Fruit fly (Drosophila melanogaster): ENCODE measurements around the gene CG43814.

CG43814 gene

DNA sequence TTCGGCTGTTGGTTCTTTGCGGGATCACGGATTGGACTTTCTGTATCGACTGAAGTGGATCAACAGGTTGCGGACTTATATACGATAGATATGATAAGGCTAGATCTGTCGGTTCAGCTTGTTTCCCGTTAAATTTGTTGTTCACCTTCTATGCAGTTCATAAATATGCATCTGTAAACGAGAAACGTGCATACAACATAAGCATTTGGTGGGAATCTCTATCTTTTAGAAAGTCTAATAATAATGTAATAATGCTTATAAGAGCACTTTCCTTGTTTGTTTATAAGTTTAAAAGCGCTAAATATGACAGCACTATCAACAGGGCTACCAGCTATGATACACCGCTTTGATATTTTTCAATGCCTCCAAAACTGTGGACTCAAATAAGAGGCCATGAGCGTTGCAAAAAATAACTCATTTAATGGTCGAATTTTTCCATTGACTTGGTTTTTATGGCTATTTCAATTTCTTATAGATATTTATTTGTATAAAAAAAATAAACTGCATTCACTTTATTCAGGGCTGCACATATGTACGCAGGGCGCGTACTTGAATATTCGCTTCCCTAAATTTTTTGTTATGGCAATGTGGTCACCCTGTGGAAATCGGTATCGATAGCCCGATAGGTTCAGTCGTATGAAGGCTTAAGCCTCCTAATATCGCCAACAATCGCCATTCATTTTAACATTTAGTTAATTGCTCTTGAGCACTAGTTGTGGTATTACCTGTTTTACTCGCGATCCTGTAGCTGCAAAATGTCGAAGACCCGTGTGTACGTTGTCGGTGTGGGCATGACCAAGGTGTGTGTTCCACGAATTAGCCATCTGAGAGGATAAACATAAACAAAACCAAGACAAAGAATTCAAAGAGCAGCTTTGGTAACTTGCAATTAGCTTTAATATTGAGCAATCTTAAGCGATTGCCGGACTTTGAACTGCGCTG lies 25.7 kb upstream of the CG43814 start, which contains the start of the genes CG17597 and ScpX (continued):
- TF ChIP-seq dsx (GFP tag; optimal IDR thresholded peaks at IDR 0.05; ENCODE audit: poor library complexity, severe bottlenecking) = peak; percentile 16
- no peak for TF ChIP-seq acj6 (GFP tag; optimal IDR thresholded peaks at IDR 0.05)
- no peak; the same call in 2 of the 3 replicates for TF ChIP-seq CG6163 (GFP tag; IDR thresholded peaks at IDR 0.05)
- no peak for TF ChIP-seq CG4318 (GFP tag; optimal IDR thresholded peaks at IDR 0.05)
- no peak for TF ChIP-seq Lpt (GFP tag; optimal IDR thresholded peaks at IDR 0.05)
- peak; percentile 47; the same call in 1 of the 2 replicates for TF ChIP-seq CG15336 (GFP tag; IDR thresholded peaks at IDR 0.05)
- peak; percentile 18 to 56 for TF ChIP-seq salr (GFP tag; optimal IDR thresholded peaks at IDR 0.05)
- peak; percentile 66 for TF ChIP-seq Eip75B (GFP tag; optimal IDR thresholded peaks at IDR 0.05)
- peak; percentile 55 for TF ChIP-seq CG3032 (tag; optimal IDR thresholded peaks at IDR 0.05)
- TF ChIP-seq CG8632 (GFP tag; optimal IDR thresholded peaks at IDR 0.05) = peak; percentile 11
- peak; percentile 71 for TF ChIP-seq Sox14 (GFP tag; optimal IDR thresholded peaks at IDR 0.05)
- TF ChIP-seq topi (GFP tag; optimal IDR thresholded peaks at IDR 0.05) = peak; percentile 52
- TF ChIP-seq dac (GFP tag; optimal IDR thresholded peaks at IDR 0.05) = peak; percentile 4
- TF ChIP-seq Eip93F (GFP tag; optimal IDR thresholded peaks at IDR 0.05) = peak; percentile 71
- no peak for TF ChIP-seq CG7368 (GFP tag; optimal IDR thresholded peaks at IDR 0.05)
- peak; percentile 48 for TF ChIP-seq CG6808 (GFP tag; optimal IDR thresholded peaks at IDR 0.05)
- TF ChIP-seq fd59A (GFP tag; optimal IDR thresholded peaks at IDR 0.05) = peak; percentile 5
- peak; percentile 23 for TF ChIP-seq CG1621 (tag; optimal IDR thresholded peaks at IDR 0.05)
- peak; percentile 38 for TF ChIP-seq CG8319 (GFP tag; optimal IDR thresholded peaks at IDR 0.05)
- TF ChIP-seq CG10669 (GFP tag; optimal IDR thresholded peaks at IDR 0.05) = peak; percentile 40
- TF ChIP-seq Hr39 (GFP tag; optimal IDR thresholded peaks at IDR 0.05) = peak; percentile 73
- TF ChIP-seq CG31627 (GFP tag; optimal IDR thresholded peaks at IDR 0.05) = peak; percentile 74
- peak; percentile 17 for TF ChIP-seq CG6276 (GFP tag; optimal IDR thresholded peaks at IDR 0.05)
- TF ChIP-seq CG6792 (GFP tag; optimal IDR thresholded peaks at IDR 0.05) = peak; percentile 21
- peak; percentile 97 for TF ChIP-seq svp (GFP tag)
- TF ChIP-seq lz (GFP tag; optimal IDR thresholded peaks at IDR 0.05) = peak; percentile 65
- peak; percentile 64 for TF ChIP-seq CG16779 (tag; optimal IDR thresholded peaks at IDR 0.05)
- no peak for TF ChIP-seq Smox (GFP tag; optimal IDR thresholded peaks at IDR 0.05)
- no peak for TF ChIP-seq CG11762 (GFP tag; optimal IDR thresholded peaks at IDR 0.05; ENCODE audit: insufficient read depth)
- TF ChIP-seq Hr38 (GFP tag; optimal IDR thresholded peaks at IDR 0.05) = no peak
- TF ChIP-seq Ets21C (GFP tag; optimal IDR thresholded peaks at IDR 0.05) = no peak

DNA sequence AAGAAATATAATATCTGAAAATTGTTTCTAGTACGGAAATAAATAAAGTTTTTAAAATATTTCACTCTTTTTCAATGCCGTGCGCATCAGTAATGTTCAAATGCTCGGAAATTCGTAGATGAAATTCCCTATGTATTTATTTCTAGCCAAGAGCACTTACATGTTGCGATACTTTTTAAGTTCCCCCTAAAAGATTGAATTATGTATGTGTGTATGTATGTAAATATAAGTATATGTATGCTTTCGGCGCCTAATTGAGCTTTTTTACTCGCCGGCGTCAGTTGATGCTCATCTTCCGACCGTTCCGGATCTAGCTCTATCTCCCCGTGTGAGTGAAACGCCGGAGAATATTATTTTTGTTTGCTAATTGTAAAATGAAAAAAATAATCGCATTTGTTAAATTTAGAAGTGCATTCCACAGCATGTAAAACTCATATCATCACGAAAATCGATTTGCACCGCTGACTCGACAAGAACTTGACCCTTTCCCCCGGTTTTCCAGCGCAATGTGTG lies 21.4 kb upstream of the CG43814 start, which contains the start of gene Ugt36E1:
Gene Ugt36E1, plus strand, starts transcription at position 275 of the 513 bp plus-strand sequence.
- TF ChIP-seq svp (GFP tag) (peak; percentile 53), CG8319 (GFP tag; optimal IDR thresholded peaks at IDR 0.05) (no peak)

DNA sequence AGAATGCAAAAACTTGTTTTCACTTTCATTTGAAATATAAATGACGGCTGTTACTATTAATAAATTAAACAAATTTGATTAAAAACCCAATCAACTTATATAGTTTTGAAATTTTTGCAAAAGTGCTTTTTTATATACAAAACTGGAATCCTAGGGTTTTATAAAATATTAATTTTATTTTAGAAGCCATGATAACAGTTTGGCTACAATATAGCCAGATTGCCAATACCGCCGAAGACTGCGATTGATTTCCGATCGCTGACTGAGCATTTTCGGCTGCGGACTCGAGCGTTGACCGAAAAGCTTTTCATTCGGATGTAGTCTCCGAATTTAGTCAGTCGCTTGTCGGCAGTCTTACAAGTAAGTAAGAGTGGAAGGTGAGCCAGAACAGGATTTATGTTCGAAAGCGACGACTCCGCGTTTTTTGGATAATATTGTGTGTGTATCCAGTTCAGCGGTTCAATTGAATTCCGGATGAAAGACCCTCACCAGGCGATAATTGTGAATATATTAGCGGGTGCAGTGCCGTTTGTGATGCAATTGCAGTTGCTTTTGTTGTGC lies 18.2 kb upstream of the CG43814 start, which contains the start of gene Ugt36D1:
Gene Ugt36D1, plus strand, starts transcription at position 306 of the 561 bp plus-strand sequence.
- no peak for TF ChIP-seq fd85E (GFP tag; optimal IDR thresholded peaks at IDR 0.05)
- TF ChIP-seq dsx (GFP tag; optimal IDR thresholded peaks at IDR 0.05; ENCODE audit: poor library complexity, severe bottlenecking) = peak; percentile 11
- no peak for TF ChIP-seq acj6 (GFP tag; optimal IDR thresholded peaks at IDR 0.05)
- peak; percentile 19 for TF ChIP-seq CG3919 (GFP tag; optimal IDR thresholded peaks at IDR 0.05)
- TF ChIP-seq CG6808 (GFP tag; optimal IDR thresholded peaks at IDR 0.05) = no peak
- peak; percentile 30 for TF ChIP-seq topi (GFP tag; optimal IDR thresholded peaks at IDR 0.05)
- TF ChIP-seq esn (GFP tag; optimal IDR thresholded peaks at IDR 0.05) = peak; percentile 22
- peak; percentile 82 for TF ChIP-seq svp (GFP tag)
- no peak for TF ChIP-seq ss (GFP tag; optimal IDR thresholded peaks at IDR 0.05)
- TF ChIP-seq CG6854 (GFP tag; optimal IDR thresholded peaks at IDR 0.05) = peak; percentile 76
- peak; percentile 37; the same call in 1 of the 2 replicates for TF ChIP-seq CG15336 (GFP tag; IDR thresholded peaks at IDR 0.05)
- TF ChIP-seq CG1621 (tag; optimal IDR thresholded peaks at IDR 0.05) = peak; percentile 25
- TF ChIP-seq lz (GFP tag; optimal IDR thresholded peaks at IDR 0.05) = peak; percentile 7
- TF ChIP-seq CG6163 (GFP tag; IDR thresholded peaks at IDR 0.05) = peak; percentile 50; the same call in 2 of the 3 replicates
- TF ChIP-seq eg (GFP tag; IDR thresholded peaks at IDR 0.05) = no peak
- peak; percentile 13 for TF ChIP-seq Eip75B (GFP tag; optimal IDR thresholded peaks at IDR 0.05)
- TF ChIP-seq Eip78C (GFP tag) = peak; percentile 41
- peak; percentile 14 for TF ChIP-seq Hr4 (GFP tag; optimal IDR thresholded peaks at IDR 0.05)
- TF ChIP-seq Sox102F (GFP tag; optimal IDR thresholded peaks at IDR 0.05) = peak; percentile 4
- no peak for TF ChIP-seq CG11294 (GFP tag; IDR thresholded peaks at IDR 0.05)
- peak; percentile 82 for TF ChIP-seq vri (GFP tag; optimal IDR thresholded peaks at IDR 0.05)
- peak; percentile 55 for TF ChIP-seq Eip93F (GFP tag; optimal IDR thresholded peaks at IDR 0.05)
- peak; percentile 92 for TF ChIP-seq Blimp-1 (GFP tag; optimal IDR thresholded peaks at IDR 0.05)

Data from whole organism, prepupa.